Worm (Caenorhabditis elegans): ENCODE data around the gene sre-39.

sre-39 gene

DNA sequence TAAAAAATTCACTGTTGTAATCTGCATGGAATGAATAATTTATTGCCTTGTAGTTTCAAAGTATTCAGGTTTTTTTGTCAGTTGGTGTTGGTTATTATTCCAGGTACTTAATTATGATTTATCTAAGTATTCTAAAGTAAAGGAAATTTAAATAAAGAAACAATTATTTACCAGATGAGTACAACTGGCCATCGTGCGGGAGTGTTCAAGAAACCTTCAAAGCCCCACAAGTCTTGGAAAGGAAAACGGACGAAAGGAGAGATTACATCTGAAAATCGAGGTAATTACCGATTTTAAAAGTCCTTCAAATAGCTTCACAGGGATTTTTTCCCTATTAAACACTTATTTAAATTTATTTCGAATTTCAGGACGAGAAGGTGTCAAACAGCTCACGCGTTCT, 23.1 kb downstream of the sre-39 start, which contains the start of gene tag-151 (continued):
- TF ChIP-seq egl-18 (GFP tag; IDR thresholded peaks at IDR 0.05) (no peak), K11D2.4 (GFP tag; IDR thresholded peaks at IDR 0.05) (no peak), F23B12.7 (tag; optimal IDR thresholded peaks at IDR 0.05; ENCODE audit: insufficient read depth) (no peak), nhr-27 (tag; optimal IDR thresholded peaks at IDR 0.05) (no peak), dpff-1 (tag; optimal IDR thresholded peaks at IDR 0.05) (no peak), mxl-1 (tag; optimal IDR thresholded peaks at IDR 0.05) (no peak), F57C9.4 (tag; optimal IDR thresholded peaks at IDR 0.05) (no peak), F37B4.10 (GFP tag; IDR thresholded peaks at IDR 0.05) (no peak), B0261.1 (tag; optimal IDR thresholded peaks at IDR 0.05) (no peak), ztf-22 (GFP tag; optimal IDR thresholded peaks at IDR 0.05) (no peak), Y56A3A.18 (GFP tag; IDR thresholded peaks at IDR 0.05) (peak; percentile 73), cebp-1 (GFP tag; IDR thresholded peaks at IDR 0.05) (no peak), cebp-1 (tag; optimal IDR thresholded peaks at IDR 0.05) (no peak), rpc-1 (optimal IDR thresholded peaks at IDR 0.05) (no peak), rpc-1 (tag; optimal IDR thresholded peaks at IDR 0.05) (no peak), bed-1 (GFP tag; IDR thresholded peaks at IDR 0.05) (no peak), D2030.7 (GFP tag; IDR thresholded peaks at IDR 0.05) (no peak), F52B5.7 (tag; optimal IDR thresholded peaks at IDR 0.05) (peak; percentile 16), egl-44 (GFP tag; IDR thresholded peaks at IDR 0.05) (no peak), F33H1.4 (GFP tag; IDR thresholded peaks at IDR 0.05) (no peak), tlf-1 (GFP tag; optimal IDR thresholded peaks at IDR 0.05) (peak; percentile 9), lin-40 (tag; optimal IDR thresholded peaks at IDR 0.05) (peak; percentile 9), ets-4 (GFP tag; optimal IDR thresholded peaks at IDR 0.05) (no peak), madf-6 (GFP tag; IDR thresholded peaks at IDR 0.05) (peak; percentile 40), rec-8 (tag; optimal IDR thresholded peaks at IDR 0.05) (no peak), ceh-40 (GFP tag; IDR thresholded peaks at IDR 0.05) (no peak), ekl-4 (GFP tag; IDR thresholded peaks at IDR 0.05) (peak; percentile 49; the same call in 1 of the 2 replicates), fkh-3 (tag; optimal IDR thresholded peaks at IDR 0.05) (no peak), aptf-2 (GFP tag; conservative IDR thresholded peaks at IDR 0.05) (no peak), let-607 (tag; optimal IDR thresholded peaks at IDR 0.05) (peak in 1 of 2 experiments; percentile 45), ztf-26 (tag; optimal IDR thresholded peaks at IDR 0.05) (no peak), tbp1 (GFP tag; optimal IDR thresholded peaks at IDR 0.05) (no peak), cebp-2 (GFP tag; IDR thresholded peaks at IDR 0.05) (no peak), F10E7.11 (tag; optimal IDR thresholded peaks at IDR 0.05) (peak; percentile 45), hlh-26 (GFP tag; conservative IDR thresholded peaks at IDR 0.05) (no peak), hrde-1 (tag; optimal IDR thresholded peaks at IDR 0.05; ENCODE audit: borderline replicate concordance) (peak; percentile 77), nhr-80 (tag; optimal IDR thresholded peaks at IDR 0.05) (no peak), ztf-3 (GFP tag; optimal IDR thresholded peaks at IDR 0.05) (no peak), pbrm-1 (GFP tag; IDR thresholded peaks at IDR 0.05) (no peak), snpc-1.1 (tag; optimal IDR thresholded peaks at IDR 0.05; ENCODE audit: insufficient read depth) (no peak), pha-4 (tag; optimal IDR thresholded peaks at IDR 0.05) (no peak), F57A8.1 (GFP tag; optimal IDR thresholded peaks at IDR 0.05) (no peak), hmg-1.2 (GFP tag; IDR thresholded peaks at IDR 0.05) (no peak), zfh-2 (GFP tag; conservative IDR thresholded peaks at IDR 0.05) (no peak), atf-7 (tag; optimal IDR thresholded peaks at IDR 0.05) (no peak), madf-8 (GFP tag; conservative IDR thresholded peaks at IDR 0.05) (no peak), dpl-1 (GFP tag; optimal IDR thresholded peaks at IDR 0.05) (no peak), ceh-58 (GFP tag; IDR thresholded peaks at IDR 0.05) (no peak), mes-4 (tag; optimal IDR thresholded peaks at IDR 0.05) (no peak), madf-10 (tag; optimal IDR thresholded peaks at IDR 0.05) (no peak)
